Fruit fly (Drosophila melanogaster) whole organism, wandering third instar larva: ENCODE data around the gene CG32354.

ENCODE experiments used
- Abd-B ChIP-seq: fragments of >200 bp; optimal IDR thresholded peaks from 2 replicates; lab custom pipeline; 2017; ENCODE audit warnings: missing biosample characterization, missing genetic modification characterization
- CG32264 ChIP-seq: fragments of 200-800 bp; sonication (Bioruptor generic); optimal IDR thresholded peaks from 2 replicates; lab custom pipeline; 2016; ENCODE audit warnings: missing biosample characterization, missing genetic modification characterization
- CG9705 ChIP-seq: fragments of 200-800 bp; sonication (Bioruptor generic); optimal IDR thresholded peaks from 2 replicates; lab custom pipeline; 2018; ENCODE audit warnings: missing biosample characterization, mild to moderate bottlenecking, missing genetic modification characterization
- CrebA ChIP-seq: fragments of 200-800 bp; sonication (Bioruptor generic); optimal IDR thresholded peaks from 2 replicates; lab custom pipeline; 2016; ENCODE audit warnings: missing biosample characterization, mild to moderate bottlenecking, missing genetic modification characterization, borderline replicate concordance
- Dfd ChIP-seq: fragments of >200 bp; optimal IDR thresholded peaks from 2 replicates; lab custom pipeline; 2017; ENCODE audit warnings: missing biosample characterization, missing genetic modification characterization
- Dif ChIP-seq: fragments of 200-275, 200-300 bp; sonication (Bioruptor generic); optimal IDR thresholded peaks from 2 replicates; lab custom pipeline; 2018; ENCODE audit warnings: missing biosample characterization, missing genetic modification characterization; ENCODE audit not compliant: partially characterized antibody
- GATAd ChIP-seq: sonication (Bioruptor generic); optimal IDR thresholded peaks from 2 replicates; lab custom pipeline; 2016; ENCODE audit warnings: missing biosample characterization, missing genetic modification characterization
- HLH106 ChIP-seq: fragments of 200-800 bp; optimal IDR thresholded peaks from 3 replicates; lab custom pipeline; 2019; ENCODE audit warnings: missing biosample characterization, mild to moderate bottlenecking, missing genetic modification characterization, moderate library complexity
- Hnf4 ChIP-seq: fragments of 200-800 bp; sonication (Bioruptor generic); optimal IDR thresholded peaks from 2 replicates; lab custom pipeline; 2016; ENCODE audit warnings: missing biosample characterization, mild to moderate bottlenecking, missing genetic modification characterization
- Hr78 ChIP-seq: fragments of >200 bp; optimal IDR thresholded peaks from 2 replicates; lab custom pipeline; 2017; ENCODE audit warnings: missing biosample characterization, missing genetic modification characterization
- Hr83 ChIP-seq: fragments of 200-300 bp; sonication (Bioruptor generic); optimal IDR thresholded peaks from 2 replicates; lab custom pipeline; 2016; ENCODE audit warnings: missing biosample characterization, mild to moderate bottlenecking, missing genetic modification characterization, moderate library complexity; ENCODE audit not compliant: poor library complexity, severe bottlenecking
- Jra ChIP-seq: sonication (Bioruptor generic); optimal IDR thresholded peaks from 2 replicates; lab custom pipeline; 2016; ENCODE audit warnings: missing biosample characterization, missing genetic modification characterization
- Mio ChIP-seq: sonication (Bioruptor generic); optimal IDR thresholded peaks from 2 replicates; lab custom pipeline; 2016; ENCODE audit warnings: missing biosample characterization, missing genetic modification characterization
- Myc ChIP-seq: fragments of >200 bp; optimal IDR thresholded peaks from 2 replicates; lab custom pipeline; 2017
- N ChIP-seq: fragments of >200 bp; optimal IDR thresholded peaks from 2 replicates; lab custom pipeline; 2018; ENCODE audit warnings: missing biosample characterization, missing external identifiers, missing genetic modification characterization
- OdsH ChIP-seq: fragments of 200-800 bp; sonication (Bioruptor generic); optimal IDR thresholded peaks from 2 replicates; lab custom pipeline; 2016; ENCODE audit warnings: missing biosample characterization, mild to moderate bottlenecking, missing genetic modification characterization
- Rel ChIP-seq, 2 experiments: fragments of 200-800 bp; sonication (Bioruptor generic) in 1 of 2; optimal IDR thresholded peaks; 2 replicates in 1 of 2; 3 replicates in 1 of 2; lab custom pipeline; 2016 to 2019; ENCODE audit warnings: mild to moderate bottlenecking in 2 of 2, missing biosample characterization in 2 of 2, missing genetic modification characterization in 2 of 2, moderate library complexity in 1 of 2
- Sp1 ChIP-seq: fragments of 200-800 bp; sonication (Bioruptor generic); optimal IDR thresholded peaks from 3 replicates; lab custom pipeline; 2019; ENCODE audit warnings: missing biosample characterization, mild to moderate bottlenecking, missing genetic modification characterization, moderate library complexity
- Vsx2 ChIP-seq: fragments of 200-300, 225-300 bp; sonication (Bioruptor generic); optimal IDR thresholded peaks from 2 replicates; lab custom pipeline; 2018; ENCODE audit warnings: missing biosample characterization, missing genetic modification characterization; ENCODE audit not compliant: partially characterized antibody
- br ChIP-seq: fragments of 200-800 bp; sonication (Bioruptor generic); optimal IDR thresholded peaks from 2 replicates; lab custom pipeline; 2016; ENCODE audit warnings: missing biosample characterization, missing genetic modification characterization
- brk ChIP-seq: fragments of 200-800 bp; sonication (Bioruptor generic); optimal IDR thresholded peaks from 2 replicates; lab custom pipeline; 2016; ENCODE audit warnings: missing biosample characterization, mild to moderate bottlenecking, missing genetic modification characterization
- dl ChIP-seq, 2 experiments: fragments of 175-275, 200-275 bp in 1 of 2; fragments of 200-275 bp in 1 of 2; sonication (Bioruptor generic); optimal IDR thresholded peaks; lab custom pipeline; 2018; ENCODE audit warnings: mild to moderate bottlenecking in 2 of 2, missing biosample characterization in 2 of 2, missing genetic modification characterization in 2 of 2, moderate library complexity in 2 of 2; ENCODE audit not compliant: partially characterized antibody in 2 of 2, insufficient read depth in 1 of 2
- dmrt93B ChIP-seq: fragments of 200-800 bp; sonication (Bioruptor generic); optimal IDR thresholded peaks from 2 replicates; lab custom pipeline; 2018; ENCODE audit warnings: missing biosample characterization, mild to moderate bottlenecking, missing genetic modification characterization
- dsf ChIP-seq: sonication (Bioruptor generic); optimal IDR thresholded peaks from 2 replicates; lab custom pipeline; 2016; ENCODE audit warnings: missing biosample characterization, missing genetic modification characterization, borderline replicate concordance
- ey ChIP-seq: fragments of 200-800 bp; sonication (Bioruptor generic); optimal IDR thresholded peaks from 2 replicates; lab custom pipeline; 2016; ENCODE audit warnings: missing biosample characterization, missing genetic modification characterization
- foxo ChIP-seq, 2 experiments: fragments of 200-800 bp; sonication (Bioruptor generic); optimal IDR thresholded peaks; 2 replicates in 1 of 2; 3 replicates in 1 of 2; lab custom pipeline; 2016 to 2017; ENCODE audit warnings: missing biosample characterization in 2 of 2, missing genetic modification characterization in 2 of 2
- fru ChIP-seq: fragments of 200-800 bp; sonication (Bioruptor generic); optimal IDR thresholded peaks from 3 replicates; lab custom pipeline; 2016; ENCODE audit warnings: missing biosample characterization, mild to moderate bottlenecking, missing genetic modification characterization
- h ChIP-seq: fragments of 200-800 bp; sonication (Bioruptor generic); optimal IDR thresholded peaks from 3 replicates; lab custom pipeline; 2016; ENCODE audit warnings: missing biosample characterization, mild to moderate bottlenecking, missing genetic modification characterization
- jim ChIP-seq: fragments of 175-275, 200-325 bp; sonication (Bioruptor generic); optimal IDR thresholded peaks from 2 replicates; lab custom pipeline; 2016; ENCODE audit warnings: missing biosample characterization, mild to moderate bottlenecking, missing genetic modification characterization
- lola ChIP-seq: fragments of >200 bp; optimal IDR thresholded peaks from 2 replicates; lab custom pipeline; 2017; ENCODE audit warnings: missing biosample characterization, missing genetic modification characterization
- pan ChIP-seq: fragments of >200 bp; optimal IDR thresholded peaks from 2 replicates; lab custom pipeline; 2017
- psq ChIP-seq: fragments of 200-800 bp; sonication (Bioruptor generic); optimal IDR thresholded peaks from 3 replicates; lab custom pipeline; 2017; ENCODE audit warnings: missing biosample characterization, mild to moderate bottlenecking, missing genetic modification characterization, moderate library complexity
- rgr ChIP-seq: fragments of 200-800 bp; sonication (Bioruptor generic); optimal IDR thresholded peaks from 3 replicates; lab custom pipeline; 2016; ENCODE audit warnings: missing biosample characterization, mild to moderate bottlenecking, missing genetic modification characterization
- sage ChIP-seq: fragments of 200-800 bp; sonication (Bioruptor generic); optimal IDR thresholded peaks from 2 replicates; lab custom pipeline; 2016; ENCODE audit warnings: missing biosample characterization, mild to moderate bottlenecking, missing genetic modification characterization
- sv ChIP-seq: fragments of 200-800 bp; sonication (Bioruptor generic); optimal IDR thresholded peaks from 3 replicates; lab custom pipeline; 2016; ENCODE audit warnings: missing biosample characterization, missing genetic modification characterization
- tai ChIP-seq: sonication (Bioruptor generic); optimal IDR thresholded peaks from 2 replicates; lab custom pipeline; 2016; ENCODE audit warnings: missing biosample characterization, missing genetic modification characterization
- usp ChIP-seq: fragments of >200 bp; optimal IDR thresholded peaks from 2 replicates; lab custom pipeline; 2017; ENCODE audit warnings: missing biosample characterization, missing genetic modification characterization
- woc ChIP-seq: sonication (Bioruptor generic); optimal IDR thresholded peaks from 2 replicates; lab custom pipeline; 2016; ENCODE audit warnings: missing biosample characterization, mild to moderate bottlenecking, missing genetic modification characterization

Gene CG32354

DNA sequence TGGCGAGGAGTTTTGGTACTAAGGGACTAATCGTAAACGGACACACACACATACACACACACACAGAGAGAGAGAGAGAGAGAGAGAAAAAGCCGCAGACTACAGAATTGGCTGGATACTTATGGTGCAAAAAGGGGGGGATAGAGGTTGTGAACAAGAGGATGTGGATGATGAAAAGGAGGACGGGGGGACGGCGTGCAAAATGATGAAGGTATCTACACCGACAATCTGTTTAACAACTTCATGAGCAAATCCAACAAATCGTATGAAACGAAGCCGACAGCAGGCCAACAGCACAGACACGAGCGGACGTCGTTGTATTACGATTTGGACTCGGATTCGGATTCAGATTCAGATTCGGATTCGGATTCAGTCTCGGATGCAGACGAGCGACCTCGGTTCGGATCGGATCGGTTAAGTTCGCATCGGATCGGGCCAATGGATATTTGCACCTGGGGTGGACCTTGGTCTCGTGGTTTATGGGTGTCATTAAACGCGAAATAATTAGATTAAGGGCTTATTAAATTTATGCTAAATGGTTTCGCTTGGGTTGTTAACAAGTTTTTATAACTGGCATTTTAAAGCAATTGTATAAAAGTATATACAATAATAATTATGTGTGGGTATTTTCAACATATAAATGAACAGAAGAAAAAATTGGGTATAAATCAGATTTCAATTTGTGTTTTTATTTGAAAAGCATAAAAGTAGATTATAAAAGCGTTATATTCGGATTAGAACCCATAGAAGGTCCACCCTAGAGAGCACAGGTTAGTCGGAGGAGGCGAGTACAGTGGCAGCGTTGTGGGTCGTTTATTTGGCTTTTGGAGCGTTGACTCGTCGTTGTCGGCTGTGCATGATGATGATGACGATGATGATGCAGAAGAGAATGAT is 33.3 kb upstream of the CG32354 start:
- TF ChIP-seq Hnf4 (GFP tag; lab: Kevin White, UChicago) (peak; percentile 85), dmrt93B (GFP tag; lab: Kevin White, UChicago) (peak; percentile 91), ey (GFP tag; lab: Kevin White, UChicago) (peak; percentile 90), usp (GFP tag; lab: Kevin White, UChicago) (no peak), fru (GFP tag; lab: Kevin White, UChicago) (peak; percentile 95), CG9705 (GFP tag; lab: Kevin White, UChicago) (peak; percentile 82), h (GFP tag; lab: Kevin White, UChicago) (peak; percentile 95), GATAd (no peak), lola (GFP tag; lab: Kevin White, UChicago) (no peak), brk (GFP tag; lab: Kevin White, UChicago) (peak; percentile 80), Mio (no peak), HLH106 (peak; percentile 95), Jra (GFP tag; lab: Kevin White, UChicago) (peak; percentile 36), dl (GFP tag; optimal IDR thresholded peaks at IDR 0.05; lab: Kevin White, UChicago; ENCODE audit: insufficient read depth in 1 of 2, partially characterized antibody in 2 of 2) (no peak), Hr78 (no peak), sv (GFP tag; lab: Kevin White, UChicago) (peak; percentile 70), Dfd (GFP tag; lab: Kevin White, UChicago) (peak; percentile 60), sage (GFP tag; lab: Kevin White, UChicago) (peak; percentile 84), Myc (lab: Kevin White, UChicago) (no peak), OdsH (peak; percentile 95), Hr83 (GFP tag; lab: Kevin White, UChicago) (no peak), psq (peak; percentile 91), Abd-B (no peak), dsf (GFP tag; lab: Kevin White, UChicago) (peak; percentile 50), CG32264 (peak; percentile 71), Dif (GFP tag; lab: Kevin White, UChicago) (peak; percentile 35), jim (GFP tag; lab: Kevin White, UChicago) (no peak), Vsx2 (GFP tag; lab: Kevin White, UChicago) (peak; percentile 71), woc (peak; percentile 79), foxo (GFP tag; optimal IDR thresholded peaks at IDR 0.05; lab: Kevin White, UChicago) (peak in 1 of 2 experiments; percentile 96), CrebA (GFP tag; lab: Kevin White, UChicago) (peak; percentile 72), N (GFP tag; lab: Kevin White, UChicago) (no peak), Rel (GFP tag; optimal IDR thresholded peaks at IDR 0.05; lab: Kevin White, UChicago) (peak; percentile 86), Rel (tag; optimal IDR thresholded peaks at IDR 0.05; lab: Kevin White, UChicago) (peak; percentile 55), tai (GFP tag; lab: Kevin White, UChicago) (peak; percentile 80), br (GFP tag; lab: Kevin White, UChicago) (peak; percentile 90), pan (lab: Kevin White, UChicago) (no peak), Sp1 (GFP tag; lab: Kevin White, UChicago) (peak; percentile 97), rgr (GFP tag; lab: Kevin White, UChicago) (peak; percentile 92)
